Fruit fly (Drosophila melanogaster) whole organism: ENCODE measurements around the gene CG14511.

Source experiments
- CG8478 ChIP-seq: fragments of >200 bp; optimal IDR thresholded peaks from 2 replicates; lab custom pipeline; 2018; ENCODE audit warnings: inconsistent platforms
- Dll ChIP-seq: fragments of >200 bp; optimal IDR thresholded peaks from 2 replicates; lab custom pipeline; 2017
- EcR ChIP-seq, 2 experiments: fragments of >200 bp; optimal IDR thresholded peaks; 2 replicates each; lab custom pipeline; 2017; ENCODE audit warnings: missing biosample characterization in 2 of 2, missing genetic modification characterization in 2 of 2, missing genetic modification reagents in 2 of 2
- pan ChIP-seq: fragments of >200 bp; optimal IDR thresholded peaks from 2 replicates; lab custom pipeline; 2017
- psq ChIP-seq: fragments of >200 bp; optimal IDR thresholded peaks from 2 replicates; lab custom pipeline; 2017
- usp ChIP-seq: fragments of >200 bp; optimal IDR thresholded peaks from 2 replicates; lab custom pipeline; 2017; ENCODE audit warnings: missing biosample characterization, missing genetic modification characterization, mixed read lengths

Gene CG14511

dm6 chr3R:29111795-29112194, 34.9 kb downstream of the CG14511 start:
- TF ChIP-seq pan (lab: Kevin White, UChicago) (no peak), EcR (GFP tag; optimal IDR thresholded peaks at IDR 0.05; lab: Kevin White, UChicago) (no peak), usp (GFP tag; lab: Kevin White, UChicago) (no peak), Dll (lab: Kevin White, UChicago) (no peak), CG8478 (lab: Kevin White, UChicago) (no peak), psq (no peak)

- TF ChIP-seq usp (GFP tag; lab: Kevin White, UChicago): no peak
- no peak for TF ChIP-seq psq
- no peak for TF ChIP-seq Dll (lab: Kevin White, UChicago)
- TF ChIP-seq pan (lab: Kevin White, UChicago): no peak
- TF ChIP-seq CG8478 (lab: Kevin White, UChicago): no peak
- TF ChIP-seq EcR (GFP tag; optimal IDR thresholded peaks at IDR 0.05; lab: Kevin White, UChicago): no peak
Measured at dm6 chr3R:29103227-29103626, 43.5 kb downstream of the CG14511 start.

- TF ChIP-seq EcR (GFP tag; optimal IDR thresholded peaks at IDR 0.05; lab: Kevin White, UChicago): no peak
- no peak for TF ChIP-seq usp (GFP tag; lab: Kevin White, UChicago)
- TF ChIP-seq pan (lab: Kevin White, UChicago): no peak
- TF ChIP-seq Dll (lab: Kevin White, UChicago): no peak
- no peak for TF ChIP-seq CG8478 (lab: Kevin White, UChicago)
- TF ChIP-seq psq: no peak
Measured at dm6 chr3R:29098022-29098421, 48.7 kb downstream of the CG14511 start.

dm6 chr3R:29096009-29096443, 50.7 kb downstream of the CG14511 start:
- TF ChIP-seq CG8478 (lab: Kevin White, UChicago) (no peak), Dll (lab: Kevin White, UChicago) (no peak), psq (no peak), pan (lab: Kevin White, UChicago) (no peak), usp (GFP tag; lab: Kevin White, UChicago) (no peak), EcR (GFP tag; optimal IDR thresholded peaks at IDR 0.05; lab: Kevin White, UChicago) (no peak)
